Fruit fly (Drosophila melanogaster): ENCODE measurements around the gene sordd1.
A peak's percentile ranks its signal among the peaks of the same experiment; 100 is the strongest.

DNA sequence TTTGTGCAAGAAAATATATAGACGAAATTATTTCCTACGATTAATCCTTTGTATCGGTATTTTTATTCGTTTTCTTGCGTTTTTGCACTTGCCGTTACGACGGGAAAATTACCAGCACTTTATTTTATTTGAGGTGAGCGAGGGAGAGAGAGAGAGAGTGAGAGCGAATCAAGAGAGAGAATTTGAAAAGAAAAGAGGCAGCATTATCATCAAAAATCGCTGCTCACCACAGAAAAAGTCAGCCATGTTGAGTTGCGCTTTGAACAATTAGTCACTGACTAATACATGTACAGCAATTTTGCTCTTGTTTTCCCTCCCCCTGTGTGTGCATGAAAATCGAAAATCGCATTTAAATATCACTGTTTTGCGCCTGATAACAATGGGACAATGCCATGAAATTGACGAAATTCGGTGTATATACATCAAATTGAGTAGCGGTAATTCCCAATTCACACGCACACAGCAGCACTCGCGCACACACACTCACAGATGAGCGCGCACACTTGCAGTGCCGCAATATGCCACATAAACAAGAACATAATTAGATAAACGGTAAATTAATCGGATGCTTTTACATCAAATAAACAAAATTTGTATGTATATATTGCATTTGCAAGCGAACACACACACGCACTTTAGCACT lies 38.9 kb upstream of the sordd1 start:
- TF ChIP-seq CG8301 (tag; optimal IDR thresholded peaks at IDR 0.05): no peak
- TF ChIP-seq gl (tag; optimal IDR thresholded peaks at IDR 0.05): peak; percentile 1
- no peak for TF ChIP-seq CG13204 (GFP tag; optimal IDR thresholded peaks at IDR 0.05)
- TF ChIP-seq Pif1A (GFP tag; optimal IDR thresholded peaks at IDR 0.05): no peak
- no peak for TF ChIP-seq CG17806 (tag; optimal IDR thresholded peaks at IDR 0.05)
- TF ChIP-seq CG12605 (GFP tag; IDR thresholded peaks at IDR 0.05): peak; percentile 58; the same call in 1 of the 2 replicates

All from whole organism, pupa.